Worm (Caenorhabditis elegans) whole organism, L3 larva: ENCODE data around the gene K08E7.8.

Experiments used
- R02D3.7 ChIP-seq: fragments of 150-350 bp; optimal IDR thresholded peaks from 2 replicates; lab custom pipeline; 2014; ENCODE audit warnings: missing biosample characterization, missing genetic modification characterization
- elt-3 ChIP-seq, 3 experiments: fragments of 150-350 bp in 1 of 3; sonication (generic microtip) in 2 of 3; optimal IDR thresholded peaks; 2 replicates in 2 of 3; 4 replicates in 1 of 3; lab custom pipeline; 2014 to 2017; ENCODE audit warnings: missing biosample characterization in 3 of 3, missing genetic modification characterization in 3 of 3
- nhr-11 ChIP-seq: fragments of 150-350 bp; optimal IDR thresholded peaks from 2 replicates; lab custom pipeline; 2014; ENCODE audit warnings: missing biosample characterization, missing genetic modification characterization
- nhr-237 ChIP-seq: fragments of 150-350 bp; optimal IDR thresholded peaks from 2 replicates; lab custom pipeline; 2014; ENCODE audit warnings: missing biosample characterization, missing genetic modification characterization
- nhr-28 ChIP-seq: fragments of 150-350 bp; optimal IDR thresholded peaks from 2 replicates; lab custom pipeline; 2014; ENCODE audit warnings: missing biosample characterization, missing genetic modification characterization
- unc-62 ChIP-seq: fragments of 150-350 bp; sonication (generic microtip); optimal IDR thresholded peaks from 4 replicates; lab custom pipeline; 2014; ENCODE audit warnings: missing biosample characterization, missing genetic modification reagents, missing genetic modification characterization

ce11 chrIV:12571047-12571446 lies 14.8 kb downstream of the K08E7.8 start, which contains the start of gene K08E7.4:
- TF ChIP-seq nhr-11 (tag; lab: Kevin White, UChicago), result no peak
- TF ChIP-seq nhr-28 (tag; lab: Kevin White, UChicago), result no peak
- TF ChIP-seq elt-3 (tag; optimal IDR thresholded peaks at IDR 0.05; lab: Kevin White, UChicago), result no peak
- TF ChIP-seq nhr-237 (tag; lab: Kevin White, UChicago), result no peak
- no peak for TF ChIP-seq unc-62 (GFP tag; lab: Kevin White, UChicago)
- TF ChIP-seq R02D3.7 (tag; lab: Kevin White, UChicago), result no peak
